Worm (Caenorhabditis elegans) whole organism, late embryonic: ENCODE data around the gene nhr-275.

ENCODE experiments used
- K09A11.1 ChIP-seq: sonication (generic microtip); optimal IDR thresholded peaks from 2 replicates; lab custom pipeline; 2017; ENCODE audit warnings: antibody characterized with exemption, mild to moderate bottlenecking, missing genetic modification characterization, missing compliant biosample characterization; ENCODE audit not compliant: insufficient read depth
- ama-1 ChIP-seq: fragments of 150-350 bp; optimal IDR thresholded peaks from 2 replicates; lab custom pipeline; 2014
- ceh-19 ChIP-seq: fragments of 200-800 bp; sonication (Bioruptor generic); optimal IDR thresholded peaks from 2 replicates; lab custom pipeline; 2018; ENCODE audit warnings: mild to moderate bottlenecking, missing genetic modification characterization, missing compliant biosample characterization
- eyg-1 ChIP-seq: sonication (generic microtip); optimal IDR thresholded peaks from 2 replicates; lab custom pipeline; 2016; ENCODE audit warnings: missing genotype, missing genetic modification characterization, missing compliant biosample characterization
- fkh-10 ChIP-seq: fragments of 150-350 bp; optimal IDR thresholded peaks from 2 replicates; lab custom pipeline; 2014; ENCODE audit warnings: missing biosample characterization, missing genetic modification reagents, missing genetic modification characterization
- lin-11 ChIP-seq: fragments of 200-800 bp; sonication (Bioruptor generic); optimal IDR thresholded peaks from 2 replicates; lab custom pipeline; 2018; ENCODE audit warnings: mild to moderate bottlenecking, missing genetic modification characterization, missing compliant biosample characterization
- nfya-1 ChIP-seq: sonication (generic microtip); optimal IDR thresholded peaks from 2 replicates; lab custom pipeline; 2017; ENCODE audit warnings: missing genetic modification characterization, mild to moderate bottlenecking, missing compliant biosample characterization, antibody characterized with exemption, moderate library complexity
- nhr-232 ChIP-seq: sonication (generic microtip); optimal IDR thresholded peaks from 2 replicates; lab custom pipeline; 2016; ENCODE audit warnings: missing genetic modification characterization, missing compliant biosample characterization
- pqm-1 ChIP-seq: sonication (generic microtip); optimal IDR thresholded peaks from 2 replicates; lab custom pipeline; 2016; ENCODE audit warnings: missing genetic modification characterization, missing compliant biosample characterization

ce11 chrV:2274253-2274892 lies 7.5 kb upstream of the nhr-275 start, which contains the start of the genes Y5H2A.4 and abu-4:
- no peak for TF ChIP-seq lin-11 (tag; lab: Kevin White, UChicago)
- no peak for TF ChIP-seq nfya-1 (tag; lab: Kevin White, UChicago)
- no peak for TF ChIP-seq eyg-1 (tag; lab: Kevin White, UChicago)
- no peak for TF ChIP-seq K09A11.1
- TF ChIP-seq ceh-19 (GFP tag; lab: Kevin White, UChicago), result no peak
- TF ChIP-seq pqm-1 (tag; lab: Kevin White, UChicago), result no peak
- TF ChIP-seq ama-1 (lab: Kevin White, UChicago), result no peak
- TF ChIP-seq fkh-10 (GFP tag; lab: Kevin White, UChicago), result no peak
- TF ChIP-seq nhr-232 (tag; lab: Kevin White, UChicago), result no peak
